Fruit fly (Drosophila melanogaster): ENCODE measurements around the gene yellow-k.

Gene yellow-k

dm6 chr3L:15497902-15498301 lies 22.5 kb upstream of the yellow-k start, which contains the start of gene CG7276:
TSS of gene CG7276 (plus strand) at chr3L:15498202.
- TF ChIP-seq CG13775 (GFP tag; optimal IDR thresholded peaks at IDR 0.05) (no peak), BEAF-32 (GFP tag; optimal IDR thresholded peaks at IDR 0.05) (no peak), seq (GFP tag; IDR thresholded peaks at IDR 0.05) (no peak), CG13123 (GFP tag; optimal IDR thresholded peaks at IDR 0.05) (no peak), Chrac-16 (GFP tag; optimal IDR thresholded peaks at IDR 0.05) (no peak), HLH54F (GFP tag; optimal IDR thresholded peaks at IDR 0.05) (no peak), CG17912 (GFP tag; optimal IDR thresholded peaks at IDR 0.05) (no peak), ftz-f1 (GFP tag; optimal IDR thresholded peaks at IDR 0.05) (no peak), Antp (GFP tag; optimal IDR thresholded peaks at IDR 0.05) (no peak), CG9876 (GFP tag; optimal IDR thresholded peaks at IDR 0.05) (no peak), CG18011 (GFP tag; optimal IDR thresholded peaks at IDR 0.05) (no peak), CG1603 (tag; optimal IDR thresholded peaks at IDR 0.05) (no peak), Hsf (GFP tag; optimal IDR thresholded peaks at IDR 0.05) (no peak), D (optimal IDR thresholded peaks at IDR 0.05) (no peak), D (GFP tag; optimal IDR thresholded peaks at IDR 0.05) (no peak), Nf-YC (tag; optimal IDR thresholded peaks at IDR 0.05) (no peak), Eip74EF (GFP tag; optimal IDR thresholded peaks at IDR 0.05) (no peak), Fer1 (GFP tag; optimal IDR thresholded peaks at IDR 0.05) (no peak), z (GFP tag; IDR thresholded peaks at IDR 0.05) (no peak), CG7839 (tag; optimal IDR thresholded peaks at IDR 0.05) (no peak)

dm6 chr3L:15498745-15499144 lies 21.7 kb upstream of the yellow-k start, which contains the start of gene CG7275:
TSS of gene CG7275 (plus strand) at chr3L:15498959.
- no peak for TF ChIP-seq B-H1 (GFP tag; IDR thresholded peaks at IDR 0.05)
- no peak for TF ChIP-seq CG3726 (GFP tag; IDR thresholded peaks at IDR 0.05)
- TF ChIP-seq CG1647 (GFP tag; optimal IDR thresholded peaks at IDR 0.05) = no peak
- TF ChIP-seq shn (GFP tag; optimal IDR thresholded peaks at IDR 0.05) = no peak
- TF ChIP-seq CG7839 (tag; optimal IDR thresholded peaks at IDR 0.05) = no peak
- no peak for TF ChIP-seq CG6254 (GFP tag; optimal IDR thresholded peaks at IDR 0.05)
- TF ChIP-seq CG6813 (GFP tag; optimal IDR thresholded peaks at IDR 0.05) = no peak
- no peak for TF ChIP-seq CG11398 (GFP tag; optimal IDR thresholded peaks at IDR 0.05)
- TF ChIP-seq Hey (tag; optimal IDR thresholded peaks at IDR 0.05) = no peak
- peak; percentile 7 for TF ChIP-seq nau (GFP tag; optimal IDR thresholded peaks at IDR 0.05)
- peak; percentile 60 for TF ChIP-seq trem (tag; optimal IDR thresholded peaks at IDR 0.05)
- TF ChIP-seq CG42726 (GFP tag; IDR thresholded peaks at IDR 0.05; ENCODE audit: partially characterized antibody) = 0 out of 2 replicates have a peak, but pooled peaks have one; percentile 28
- TF ChIP-seq CG4854 (GFP tag; optimal IDR thresholded peaks at IDR 0.05) = no peak
- TF ChIP-seq usp (GFP tag; optimal IDR thresholded peaks at IDR 0.05) = no peak
- TF ChIP-seq Dip2 (GFP tag; IDR thresholded peaks at IDR 0.05) = no peak
- TF ChIP-seq CG10979 (tag; optimal IDR thresholded peaks at IDR 0.05) = no peak
- no peak for TF ChIP-seq CG3163 (GFP tag; optimal IDR thresholded peaks at IDR 0.05)
- no peak for TF ChIP-seq Nf-YA (GFP tag; IDR thresholded peaks at IDR 0.05)
- no peak for TF ChIP-seq CG5953 (GFP tag; IDR thresholded peaks at IDR 0.05)
- TF ChIP-seq CG9932 (GFP tag; IDR thresholded peaks at IDR 0.05) = no peak
- no peak for TF ChIP-seq ttk (GFP tag; IDR thresholded peaks at IDR 0.05)
- TF ChIP-seq Fer3 (tag; optimal IDR thresholded peaks at IDR 0.05) = no peak
- TF ChIP-seq al (GFP tag; IDR thresholded peaks at IDR 0.05) = no peak
- TF ChIP-seq PHDP (tag; optimal IDR thresholded peaks at IDR 0.05) = no peak
- no peak for TF ChIP-seq CG4360 (GFP tag; IDR thresholded peaks at IDR 0.05)
- TF ChIP-seq CG12391 (tag; optimal IDR thresholded peaks at IDR 0.05) = peak; percentile 5
- no peak for TF ChIP-seq CG7963 (GFP tag; IDR thresholded peaks at IDR 0.05; ENCODE audit: partially characterized antibody)
- TF ChIP-seq mam (GFP tag; optimal IDR thresholded peaks at IDR 0.05) = no peak
- no peak for TF ChIP-seq br (optimal IDR thresholded peaks at IDR 0.05)
- TF ChIP-seq zen (tag; optimal IDR thresholded peaks at IDR 0.05) = no peak
- TF ChIP-seq CG8765 (GFP tag; IDR thresholded peaks at IDR 0.05) = no peak
- no peak for TF ChIP-seq CG15073 (GFP tag; optimal IDR thresholded peaks at IDR 0.05)
- TF ChIP-seq CG32532 (GFP tag; IDR thresholded peaks at IDR 0.05) = no peak
- TF ChIP-seq sd (tag; optimal IDR thresholded peaks at IDR 0.05) = no peak

Data from whole organism, embryonic.